Fruit fly (Drosophila melanogaster) whole organism, pupa: ENCODE measurements around the gene Eig71Ec.

Source experiments
- CG10348 ChIP-seq: fragments of 200-800 bp; sonication (Bioruptor generic); IDR thresholded peaks from 2 replicates; pipeline ENCODE4 v1.3.6; 2022; ENCODE audit warnings: missing biosample characterization, missing genetic modification characterization
- CG12605 ChIP-seq: fragments of 200-800 bp; sonication (Bioruptor generic); IDR thresholded peaks from 2 replicates; pipeline ENCODE4 v1.3.6; 2022; ENCODE audit warnings: missing biosample characterization, missing genetic modification characterization
- CG14655 ChIP-seq: fragments of 200-800 bp; sonication (Bioruptor generic); optimal IDR thresholded peaks from 3 replicates; lab custom pipeline; 2017; ENCODE audit warnings: mild to moderate bottlenecking, missing biosample characterization, missing genetic modification reagents, missing genetic modification characterization
- CG4496 ChIP-seq: fragments of 200-800 bp; sonication (Bioruptor generic); IDR thresholded peaks from 3 replicates; pipeline ENCODE4 v1.3.6; 2022; ENCODE audit warnings: missing biosample characterization, missing genetic modification characterization
- D1 ChIP-seq: fragments of 200-800 bp; sonication (Bioruptor generic); optimal IDR thresholded peaks from 2 replicates; lab custom pipeline; 2018; ENCODE audit warnings: missing biosample characterization, mild to moderate bottlenecking, missing genetic modification characterization, moderate library complexity
- Pif1B ChIP-seq: fragments of 200-800 bp; sonication (Bioruptor generic); optimal IDR thresholded peaks from 3 replicates; lab custom pipeline; 2016; ENCODE audit warnings: missing biosample characterization, missing genetic modification characterization
- rn ChIP-seq: fragments of 200-800 bp; sonication (Bioruptor generic); IDR thresholded peaks from 2 replicates; pipeline ENCODE4 v1.3.6; 2022; ENCODE audit warnings: missing biosample characterization, missing genetic modification characterization

- no peak for TF ChIP-seq CG12605
- TF ChIP-seq CG4496 (GFP tag; lab: Robert Waterston, UW) = no peak
- no peak for TF ChIP-seq CG14655 (GFP tag; lab: Kevin White, UChicago)
- TF ChIP-seq Pif1B (GFP tag; lab: Kevin White, UChicago) = no peak
- no peak for TF ChIP-seq D1
- TF ChIP-seq CG10348 (GFP tag; lab: Robert Waterston, UW) = no peak
- TF ChIP-seq rn = no peak
These were observed 27.4 kb upstream of the Eig71Ec start, which contains the start of gene CG7304 for dm6 chr3L:15679420-15679819.
